Fruit fly (Drosophila melanogaster) whole organism, embryonic: ENCODE results near the gene HDAC3.

Experiments used
- Atf3 ChIP-seq: fragments of 200-800 bp; sonication (Bioruptor generic); optimal IDR thresholded peaks from 3 replicates; lab custom pipeline; 2016; ENCODE audit warnings: missing biosample characterization, missing genetic modification characterization
- Awh ChIP-seq: fragments of 200-800 bp; sonication (Bioruptor generic); IDR thresholded peaks from 2 replicates; pipeline ENCODE4, ENCODE4 v1.3.6; 2022; ENCODE audit warnings: missing biosample characterization, missing genetic modification characterization
- Blimp-1 ChIP-seq: fragments of 200-800 bp; sonication (Bioruptor generic); optimal IDR thresholded peaks from 3 replicates; lab custom pipeline; 2018; ENCODE audit warnings: missing biosample characterization, missing genetic modification characterization, mild to moderate bottlenecking, moderate library complexity, missing genetic modification reagents
- CG11398 ChIP-seq: fragments of 200-800 bp; sonication (Bioruptor generic); optimal IDR thresholded peaks from 2 replicates; lab custom pipeline; 2016; ENCODE audit warnings: missing biosample characterization, missing genetic modification characterization
- CG12299 ChIP-seq: fragments of 200-800 bp; sonication (Bioruptor generic); optimal IDR thresholded peaks from 2 replicates; lab custom pipeline; 2018; ENCODE audit warnings: missing biosample characterization, mild to moderate bottlenecking, missing genetic modification characterization
- CG13424 ChIP-seq: fragments of 200-800 bp; sonication (Bioruptor generic); optimal IDR thresholded peaks from 2 replicates; lab custom pipeline; 2019; ENCODE audit warnings: missing biosample characterization, mild to moderate bottlenecking, missing genetic modification characterization, moderate library complexity
- CG14860 ChIP-seq: fragments of 200-800 bp; sonication (Bioruptor generic); IDR thresholded peaks from 3 replicates; pipeline ENCODE4 v1.3.6; 2022; ENCODE audit warnings: missing biosample characterization, missing genetic modification characterization; ENCODE audit not compliant: partially characterized antibody
- CG1529 ChIP-seq: fragments of 200-800 bp; sonication (Bioruptor generic); optimal IDR thresholded peaks from 3 replicates; lab custom pipeline; 2018; ENCODE audit warnings: missing biosample characterization, missing genetic modification characterization
- CG17385 ChIP-seq: fragments of 200-800 bp; sonication (Bioruptor generic); optimal IDR thresholded peaks from 3 replicates; lab custom pipeline; 2018; ENCODE audit warnings: missing biosample characterization, mild to moderate bottlenecking, missing genetic modification characterization
- CG18599 ChIP-seq: fragments of 200-800 bp; sonication (Bioruptor generic); optimal IDR thresholded peaks from 3 replicates; lab custom pipeline; 2017; ENCODE audit warnings: missing biosample characterization, missing genetic modification characterization, mild to moderate bottlenecking, moderate library complexity, missing genetic modification reagents
- CG32767 ChIP-seq: fragments of 200-800 bp; sonication (Bioruptor generic); IDR thresholded peaks from 2 replicates; pipeline ENCODE4 v1.3.6; 2022; ENCODE audit warnings: missing biosample characterization, missing genetic modification characterization
- CG34422 ChIP-seq: fragments of 200-800 bp; sonication (Bioruptor generic); IDR thresholded peaks from 3 replicates; pipeline ENCODE4 v1.3.6; 2022; ENCODE audit warnings: missing biosample characterization, missing genetic modification characterization
- CG3995 ChIP-seq: fragments of 200-800 bp; sonication (Bioruptor generic); optimal IDR thresholded peaks from 3 replicates; lab custom pipeline; 2016; ENCODE audit warnings: missing biosample characterization, missing genetic modification characterization
- CG6813 ChIP-seq: fragments of 200-800 bp; sonication (Bioruptor generic); optimal IDR thresholded peaks from 2 replicates; lab custom pipeline; 2017; ENCODE audit warnings: missing biosample characterization, missing genetic modification characterization, mild to moderate bottlenecking, moderate library complexity, missing genetic modification reagents
- CG7372 ChIP-seq: fragments of 200-800 bp; sonication (Bioruptor generic); IDR thresholded peaks from 2 replicates; pipeline ENCODE4 v1.3.6; 2022; ENCODE audit warnings: missing biosample characterization, missing genetic modification characterization
- CG7963 ChIP-seq: fragments of 200-800 bp; sonication (Bioruptor generic); IDR thresholded peaks from 3 replicates; pipeline ENCODE4 v1.3.6; 2022; ENCODE audit warnings: missing biosample characterization, missing genetic modification characterization; ENCODE audit not compliant: partially characterized antibody
- CG9215 ChIP-seq: fragments of 200-800 bp; sonication (Bioruptor generic); IDR thresholded peaks from 2 replicates; pipeline ENCODE4 v1.3.6; 2022; ENCODE audit warnings: missing biosample characterization, missing genetic modification characterization
- CG9876 ChIP-seq: fragments of 200-800 bp; sonication (Bioruptor generic); optimal IDR thresholded peaks from 2 replicates; lab custom pipeline; 2016; ENCODE audit warnings: missing biosample characterization, missing genetic modification characterization
- Dref ChIP-seq: fragments of 200-800 bp; sonication (Bioruptor generic); IDR thresholded peaks from 2 replicates; pipeline ENCODE4 v1.3.6; 2022; ENCODE audit warnings: missing biosample characterization, missing genetic modification characterization
- Drgx ChIP-seq: fragments of 200-800 bp; sonication (Bioruptor generic); IDR thresholded peaks from 2 replicates; pipeline ENCODE4 v1.3.6; 2022; ENCODE audit warnings: missing biosample characterization, missing genetic modification characterization
- H2.0 ChIP-seq: fragments of 200-800 bp; sonication (Bioruptor generic); IDR thresholded peaks from 2 replicates; pipeline ENCODE4 v1.3.6; 2022; ENCODE audit warnings: missing biosample characterization, missing genetic modification characterization
- HHEX ChIP-seq: fragments of 200-800 bp; sonication (Bioruptor generic); optimal IDR thresholded peaks from 3 replicates; lab custom pipeline; 2017; ENCODE audit warnings: missing biosample characterization, mild to moderate bottlenecking, missing genetic modification characterization, missing genetic modification reagents
- Hand ChIP-seq: fragments of 200-800 bp; sonication (Bioruptor generic); optimal IDR thresholded peaks from 2 replicates; lab custom pipeline; 2017; ENCODE audit warnings: mild to moderate bottlenecking, missing biosample characterization, missing genetic modification reagents, missing genetic modification characterization
- Lim3 ChIP-seq: fragments of 200-800 bp; sonication (Bioruptor generic); IDR thresholded peaks from 2 replicates; pipeline ENCODE4 v1.3.6; 2022; ENCODE audit warnings: missing biosample characterization, missing genetic modification characterization
- Nf-YA ChIP-seq: fragments of 200-800 bp; sonication (Bioruptor generic); IDR thresholded peaks from 2 replicates; pipeline ENCODE4 v1.3.6; 2022; ENCODE audit warnings: missing biosample characterization, missing genetic modification characterization
- Oli ChIP-seq: fragments of 200-800 bp; sonication (Bioruptor generic); optimal IDR thresholded peaks from 2 replicates; lab custom pipeline; 2018; ENCODE audit warnings: missing biosample characterization, mild to moderate bottlenecking, missing genetic modification characterization, moderate library complexity
- Optix ChIP-seq: fragments of 200-800 bp; sonication (Bioruptor generic); IDR thresholded peaks from 3 replicates; pipeline ENCODE4 v1.3.6; 2022; ENCODE audit warnings: missing biosample characterization, missing genetic modification characterization
- Poxn ChIP-seq: fragments of 200-800 bp; sonication (Bioruptor generic); IDR thresholded peaks from 2 replicates; pipeline ENCODE4 v1.3.6; 2022; ENCODE audit warnings: missing biosample characterization, missing genetic modification characterization
- Ptx1 ChIP-seq: fragments of 200-800 bp; sonication (Bioruptor generic); IDR thresholded peaks from 2 replicates; pipeline ENCODE4 v1.3.6; 2022; ENCODE audit warnings: missing biosample characterization, missing genetic modification characterization
- bsh ChIP-seq, 2 experiments: fragments of 200-800 bp; sonication (Bioruptor generic); optimal IDR thresholded peaks; 2 replicates each; lab custom pipeline; 2017 to 2018; ENCODE audit warnings: mild to moderate bottlenecking in 2 of 2, missing biosample characterization in 2 of 2, missing genetic modification characterization in 2 of 2, moderate library complexity in 1 of 2
- caup ChIP-seq: fragments of 200-800 bp; sonication (Bioruptor generic); optimal IDR thresholded peaks from 3 replicates; lab custom pipeline; 2017; ENCODE audit warnings: missing biosample characterization, mild to moderate bottlenecking, missing genetic modification characterization, moderate library complexity; ENCODE audit not compliant: severe bottlenecking
- ci ChIP-seq: fragments of 200-800 bp; sonication (Bioruptor generic); IDR thresholded peaks from 3 replicates; pipeline ENCODE4 v1.3.6; 2022; ENCODE audit warnings: missing biosample characterization, missing genetic modification characterization
- crp ChIP-seq, 2 experiments: fragments of 200-800 bp; sonication (Bioruptor generic); optimal IDR thresholded peaks; 2 replicates in 1 of 2; 3 replicates in 1 of 2; lab custom pipeline; 2017; ENCODE audit warnings: missing biosample characterization in 2 of 2, missing genetic modification characterization in 2 of 2, mild to moderate bottlenecking in 1 of 2, moderate library complexity in 1 of 2
- da ChIP-seq: fragments of 200-800 bp; sonication (Bioruptor generic); optimal IDR thresholded peaks from 2 replicates; lab custom pipeline; 2016; ENCODE audit warnings: missing biosample characterization, missing genetic modification characterization
- dimm ChIP-seq: fragments of 200-800 bp; sonication (Bioruptor generic); IDR thresholded peaks from 2 replicates; pipeline ENCODE4 v1.3.6; 2022; ENCODE audit warnings: missing biosample characterization, missing genetic modification characterization
- eyg ChIP-seq: fragments of 200-800 bp; sonication (Bioruptor generic); optimal IDR thresholded peaks from 3 replicates; lab custom pipeline; 2016; ENCODE audit warnings: missing biosample characterization, missing genetic modification characterization
- fd3F ChIP-seq: fragments of 200-800 bp; sonication (Bioruptor generic); optimal IDR thresholded peaks from 2 replicates; lab custom pipeline; 2018; ENCODE audit warnings: missing biosample characterization, mild to moderate bottlenecking, missing genetic modification characterization, moderate library complexity
- gce ChIP-seq: fragments of 200-800 bp; sonication (Bioruptor generic); IDR thresholded peaks from 3 replicates; pipeline ENCODE4 v1.3.6; 2022; ENCODE audit warnings: missing biosample characterization, missing genetic modification characterization
- h ChIP-seq: fragments of >200 bp; optimal IDR thresholded peaks from 2 replicates; lab custom pipeline; 2017
- ind ChIP-seq: fragments of 200-800 bp; sonication (Bioruptor generic); optimal IDR thresholded peaks from 3 replicates; lab custom pipeline; 2016; ENCODE audit warnings: missing biosample characterization, missing genetic modification characterization
- lilli ChIP-seq: fragments of 200-800 bp; sonication (Bioruptor generic); optimal IDR thresholded peaks from 3 replicates; lab custom pipeline; 2016; ENCODE audit warnings: missing biosample characterization, missing genetic modification characterization
- lola ChIP-seq, 3 experiments: fragments of >200 bp in 2 of 3; fragments of 200-800 bp in 1 of 3; sonication (Bioruptor generic) in 1 of 3; optimal IDR thresholded peaks; 2 replicates each; lab custom pipeline; 2017 to 2019; ENCODE audit warnings: missing biosample characterization in 3 of 3, missing genetic modification characterization in 3 of 3, mild to moderate bottlenecking in 1 of 3, moderate library complexity in 1 of 3
- mirr ChIP-seq: fragments of 200-800 bp; sonication (Bioruptor generic); optimal IDR thresholded peaks from 3 replicates; lab custom pipeline; 2018; ENCODE audit warnings: missing biosample characterization, mild to moderate bottlenecking, missing genetic modification characterization
- mld ChIP-seq: fragments of 200-800 bp; sonication (Bioruptor generic); IDR thresholded peaks from 3 replicates; pipeline ENCODE4 v1.3.6; 2022; ENCODE audit warnings: missing biosample characterization, missing genetic modification characterization; ENCODE audit not compliant: partially characterized antibody
- nau ChIP-seq: fragments of 200-800 bp; sonication (Bioruptor generic); optimal IDR thresholded peaks from 3 replicates; lab custom pipeline; 2017; ENCODE audit warnings: missing biosample characterization, mild to moderate bottlenecking, missing genetic modification characterization, missing genetic modification reagents
- nerfin-2 ChIP-seq: fragments of 200-800 bp; sonication (Bioruptor generic); IDR thresholded peaks from 2 replicates; pipeline ENCODE4 v1.3.6; 2022; ENCODE audit warnings: missing biosample characterization, missing genetic modification characterization; ENCODE audit not compliant: partially characterized antibody
- pfk ChIP-seq: fragments of 200-800 bp; sonication (Bioruptor generic); optimal IDR thresholded peaks from 2 replicates; lab custom pipeline; 2018; ENCODE audit warnings: missing biosample characterization, mild to moderate bottlenecking, missing genetic modification characterization, moderate library complexity
- schlank ChIP-seq: fragments of 200-800 bp; sonication (Bioruptor generic); optimal IDR thresholded peaks from 2 replicates; lab custom pipeline; 2018; ENCODE audit warnings: missing biosample characterization, mild to moderate bottlenecking, missing genetic modification characterization
- ssp ChIP-seq: fragments of 200-800 bp; sonication (Bioruptor generic); IDR thresholded peaks from 2 replicates; pipeline ENCODE4 v1.3.6; 2022; ENCODE audit warnings: missing biosample characterization, missing genetic modification characterization
- wek ChIP-seq: fragments of 200-800 bp; sonication (Bioruptor generic); optimal IDR thresholded peaks from 3 replicates; lab custom pipeline; 2018; ENCODE audit warnings: missing biosample characterization, mild to moderate bottlenecking, missing genetic modification characterization, moderate library complexity
- yki ChIP-seq: fragments of >200 bp; optimal IDR thresholded peaks from 3 replicates; lab custom pipeline; 2018

HDAC3 gene

dm6 chr3R:5474551-5474950 is at the start of gene HDAC3, which contains the start of the genes CG45100 and Hcs (continued):
- TF ChIP-seq Poxn (no peak), ci (GFP tag; lab: Robert Waterston, UW) (no peak), eyg (peak; percentile 28), CG6813 (no peak), lola (GFP tag; optimal IDR thresholded peaks at IDR 0.05; lab: Kevin White, UChicago) (peak in 1 of 3 experiments; percentile 40), CG9215 (peak; percentile 52), crp (GFP tag; optimal IDR thresholded peaks at IDR 0.05; lab: Kevin White, UChicago) (peak in 1 of 2 experiments; percentile 23), nau (GFP tag; lab: Kevin White, UChicago) (no peak), nerfin-2 (GFP tag; lab: Robert Waterston, UW) (peak; percentile 77), gce (GFP tag; lab: Robert Waterston, UW) (no peak), CG7963 (GFP tag; lab: Robert Waterston, UW) (peak; percentile 70), Blimp-1 (GFP tag; lab: Kevin White, UChicago) (no peak), bsh (GFP tag; optimal IDR thresholded peaks at IDR 0.05; lab: Kevin White, UChicago) (no peak), Drgx (no peak), mirr (GFP tag; lab: Kevin White, UChicago) (no peak), caup (GFP tag; lab: Kevin White, UChicago) (no peak), fd3F (GFP tag; lab: Kevin White, UChicago) (no peak), CG11398 (GFP tag; lab: Kevin White, UChicago) (no peak), CG34422 (0 out of 3 replicates have a peak, but pooled peaks have one; percentile 23), ssp (GFP tag; lab: Robert Waterston, UW) (no peak), CG12299 (tag; lab: Kevin White, UChicago) (no peak), CG7372 (no peak; the same call in 1 of the 2 replicates), CG18599 (GFP tag; lab: Kevin White, UChicago) (no peak), dimm (no peak), CG9876 (GFP tag; lab: Kevin White, UChicago) (peak; percentile 52), pfk (GFP tag; lab: Kevin White, UChicago) (no peak), da (GFP tag; lab: Kevin White, UChicago) (peak; percentile 23), CG13424 (tag; lab: Kevin White, UChicago) (peak; percentile 56), CG17385 (GFP tag; lab: Kevin White, UChicago) (no peak), Atf3 (GFP tag; lab: Kevin White, UChicago) (peak; percentile 2), H2.0 (GFP tag; lab: Robert Waterston, UW) (no peak), Hand (GFP tag; lab: Kevin White, UChicago) (no peak), CG1529 (GFP tag; lab: Kevin White, UChicago) (no peak), wek (GFP tag; lab: Kevin White, UChicago) (no peak), Optix (GFP tag; lab: Robert Waterston, UW) (no peak), CG32767 (GFP tag; lab: Robert Waterston, UW) (no peak), CG14860 (GFP tag; lab: Robert Waterston, UW) (peak; percentile 88), CG3995 (peak; percentile 49), Dref (GFP tag; lab: Robert Waterston, UW) (peak; percentile 36), yki (lab: Kevin White, UChicago) (no peak), Awh (no peak), ind (peak; percentile 50), Lim3 (GFP tag; lab: Robert Waterston, UW) (no peak), mld (GFP tag; lab: Robert Waterston, UW) (no peak; the same call in 2 of the 3 replicates), schlank (tag; lab: Kevin White, UChicago) (no peak), lilli (GFP tag; lab: Kevin White, UChicago) (peak; percentile 74), h (no peak), Nf-YA (GFP tag; lab: Robert Waterston, UW) (no peak), Ptx1 (GFP tag; lab: Robert Waterston, UW) (peak; percentile 48; the same call in 1 of the 2 replicates), Oli (tag; lab: Kevin White, UChicago) (no peak), HHEX (GFP tag; lab: Kevin White, UChicago) (no peak)
